Worm (Caenorhabditis elegans) whole organism, L4/young adult: Measurements from ENCODE around the gene cyp-33C7.

ENCODE experiments used
- W03F9.2 ChIP-seq: fragments of 150-350 bp; optimal IDR thresholded peaks from 2 replicates; lab custom pipeline; 2014; ENCODE audit warnings: missing biosample characterization, missing genetic modification characterization
- dao-5 ChIP-seq: sonication (generic microtip); optimal IDR thresholded peaks from 2 replicates; lab custom pipeline; 2016; ENCODE audit warnings: missing genotype, missing genetic modification characterization, moderate library complexity, missing compliant biosample characterization
- him-1 ChIP-seq: sonication (generic microtip); optimal IDR thresholded peaks from 2 replicates; lab custom pipeline; 2016; ENCODE audit warnings: missing genotype, missing genetic modification reagents, missing genetic modification characterization, missing compliant biosample characterization

- TF ChIP-seq dao-5 = no peak
- TF ChIP-seq W03F9.2 (tag; lab: Kevin White, UChicago) = no peak
- no peak for TF ChIP-seq him-1
Observed at ce11 chrV:2290329-2290728, 40.0 kb downstream of the cyp-33C7 start, which contains the start of gene nhr-225.
